Worm (Caenorhabditis elegans) whole organism, L4/young adult: ENCODE results near the gene srx-51.

Experiments used
- W03F9.2 ChIP-seq: fragments of 150-350 bp; optimal IDR thresholded peaks from 2 replicates; lab custom pipeline; 2014; ENCODE audit warnings: missing biosample characterization, missing genetic modification characterization
- dao-5 ChIP-seq: sonication (generic microtip); optimal IDR thresholded peaks from 2 replicates; lab custom pipeline; 2016; ENCODE audit warnings: missing genotype, missing genetic modification characterization, moderate library complexity, missing compliant biosample characterization

ce11 chrV:15264131-15264530 lies 17.6 kb upstream of the srx-51 start, which contains the start of gene M01B2.12:
- TF ChIP-seq W03F9.2: no peak
- no peak for TF ChIP-seq dao-5 (tag; lab: Kevin White, UChicago)
